Worm (Caenorhabditis elegans) whole organism, L4 larva: ENCODE results near the gene Y10G11A.1.

ENCODE experiments used
- D1046.2 ChIP-seq: fragments of 200-800 bp; sonication (Bioruptor generic); IDR thresholded peaks from 2 replicates; pipeline ENCODE4 v1.3.6; 2022; ENCODE audit warnings: missing genetic modification characterization, missing compliant biosample characterization
- F10B5.3 ChIP-seq: sonication (generic microtip); optimal IDR thresholded peaks from 2 replicates; lab custom pipeline; 2016; ENCODE audit warnings: mild to moderate bottlenecking, missing genetic modification characterization, missing compliant biosample characterization
- F26F4.8 ChIP-seq: fragments of 200-800 bp; sonication (Bioruptor generic); conservative IDR thresholded peaks from 2 replicates; pipeline ENCODE4 v1.3.6; 2022; ENCODE audit warnings: missing genetic modification characterization, missing compliant biosample characterization
- R02D3.7 ChIP-seq: fragments of 150-350 bp; sonication (generic microtip); optimal IDR thresholded peaks from 3 replicates; lab custom pipeline; 2014; ENCODE audit warnings: missing biosample characterization, missing genetic modification characterization
- T20F7.1 ChIP-seq: fragments of 200-800 bp; sonication (Bioruptor generic); optimal IDR thresholded peaks from 2 replicates; lab custom pipeline; 2018; ENCODE audit warnings: mild to moderate bottlenecking, missing genetic modification characterization, missing compliant biosample characterization
- T26A8.4 ChIP-seq: fragments of 200-800 bp; sonication (Bioruptor generic); IDR thresholded peaks from 2 replicates; pipeline ENCODE4 v1.3.6; 2022; ENCODE audit warnings: missing genetic modification characterization, missing compliant biosample characterization
- ZK546.5 ChIP-seq, 2 experiments: sonication (generic microtip); optimal IDR thresholded peaks; 2 replicates each; lab custom pipeline; 2017; ENCODE audit warnings: missing biosample characterization in 2 of 2, missing genetic modification characterization in 2 of 2
- aha-1 ChIP-seq: fragments of 150-350 bp; peaks from one replicate; lab custom pipeline; 2014; ENCODE audit warnings: missing biosample characterization, missing genetic modification characterization
- aly-2 ChIP-seq: sonication (generic microtip); optimal IDR thresholded peaks from 2 replicates; lab custom pipeline; 2018; ENCODE audit warnings: missing biosample characterization, missing genetic modification characterization
- ama-1 ChIP-seq: fragments of 150-350 bp; optimal IDR thresholded peaks from 2 replicates; lab custom pipeline; 2014; ENCODE audit warnings: inconsistent platforms, mixed read lengths
- attf-4 ChIP-seq: sonication (generic microtip); optimal IDR thresholded peaks from 3 replicates; lab custom pipeline; 2017; ENCODE audit warnings: missing biosample characterization, missing genetic modification characterization
- ceh-28 ChIP-seq: fragments of 150-350 bp; optimal IDR thresholded peaks from 2 replicates; lab custom pipeline; 2014; ENCODE audit warnings: missing biosample characterization, missing genetic modification reagents, missing genetic modification characterization
- ceh-62 ChIP-seq: sonication (generic microtip); optimal IDR thresholded peaks from 2 replicates; lab custom pipeline; 2017; ENCODE audit warnings: missing biosample characterization, missing genetic modification characterization
- ceh-82 ChIP-seq: sonication (generic microtip); optimal IDR thresholded peaks from 2 replicates; lab custom pipeline; 2017; ENCODE audit warnings: missing biosample characterization, missing genetic modification characterization
- daf-19 ChIP-seq: fragments of 200-800 bp; sonication (Bioruptor generic); conservative IDR thresholded peaks from 2 replicates; pipeline ENCODE4 v1.3.6; 2022; ENCODE audit warnings: missing genetic modification characterization, missing compliant biosample characterization
- daf-8 ChIP-seq: fragments of 200-800 bp; sonication (Bioruptor generic); IDR thresholded peaks from 2 replicates; pipeline ENCODE4 v1.3.6; 2022; ENCODE audit warnings: missing genetic modification characterization, missing compliant biosample characterization
- dpl-1 ChIP-seq: fragments of 150-350 bp; optimal IDR thresholded peaks from 2 replicates; lab custom pipeline; 2014; ENCODE audit warnings: missing biosample characterization, missing genetic modification reagents, missing genetic modification characterization
- dve-1 ChIP-seq: sonication (generic microtip); optimal IDR thresholded peaks from 2 replicates; lab custom pipeline; 2017; ENCODE audit warnings: antibody characterized with exemption, mild to moderate bottlenecking, missing genetic modification characterization, missing compliant biosample characterization; ENCODE audit not compliant: insufficient read depth
- hif-1 ChIP-seq, 2 experiments: sonication (generic microtip); optimal IDR thresholded peaks; 2 replicates each; lab custom pipeline; 2016 to 2017; ENCODE audit warnings: missing compliant biosample characterization in 2 of 2, missing genetic modification characterization in 2 of 2, missing genetic modification reagents in 2 of 2, missing genotype in 2 of 2, mild to moderate bottlenecking in 1 of 2
- hlh-11 ChIP-seq: fragments of 200-800 bp; sonication (Bioruptor generic); optimal IDR thresholded peaks from 2 replicates; lab custom pipeline; 2018; ENCODE audit warnings: mild to moderate bottlenecking, missing genetic modification characterization, missing compliant biosample characterization
- jun-1 ChIP-seq: fragments of 150-350 bp; optimal IDR thresholded peaks from 2 replicates; lab custom pipeline; 2014; ENCODE audit warnings: missing biosample characterization, missing genetic modification reagents, missing genetic modification characterization
- lim-7 ChIP-seq: fragments of 200-800 bp; sonication (Bioruptor generic); IDR thresholded peaks from 2 replicates; pipeline ENCODE4 v1.3.6; 2022; ENCODE audit warnings: missing genetic modification characterization, missing compliant biosample characterization
- lin-13 ChIP-seq: fragments of 150-350 bp; optimal IDR thresholded peaks from 2 replicates; lab custom pipeline; 2014; ENCODE audit warnings: missing biosample characterization, missing genetic modification reagents, missing genetic modification characterization
- lin-29 ChIP-seq: fragments of 200-800 bp; sonication (Bioruptor generic); IDR thresholded peaks from 2 replicates; pipeline ENCODE4 v1.3.6; 2022; ENCODE audit warnings: missing genetic modification reagents, missing genetic modification characterization, missing compliant biosample characterization
- lin-38 ChIP-seq: fragments of 200-800 bp; sonication (Bioruptor generic); IDR thresholded peaks from 2 replicates; pipeline ENCODE4 v1.3.6; 2022; ENCODE audit warnings: missing genetic modification reagents, missing genetic modification characterization, missing compliant biosample characterization
- lin-39 ChIP-seq: fragments of 150-350 bp; optimal IDR thresholded peaks from 2 replicates; lab custom pipeline; 2014; ENCODE audit warnings: missing biosample characterization, missing genetic modification reagents, missing genetic modification characterization
- madf-5 ChIP-seq, 2 experiments: fragments of 200-800 bp; sonication (Bioruptor generic); IDR thresholded peaks; 2 replicates each; pipeline ENCODE4 v1.3.6; 2022; ENCODE audit warnings: missing compliant biosample characterization in 2 of 2, missing genetic modification characterization in 2 of 2
- madf-9 ChIP-seq: fragments of 200-800 bp; sonication (Bioruptor generic); conservative IDR thresholded peaks from 2 replicates; pipeline ENCODE4 v1.3.6; 2022; ENCODE audit warnings: missing genetic modification reagents, missing genetic modification characterization, missing compliant biosample characterization
- mdl-1 ChIP-seq, 2 experiments: fragments of 150-350 bp in 1 of 2; sonication (generic microtip) in 1 of 2; optimal IDR thresholded peaks; 2 replicates each; lab custom pipeline; 2014 to 2017; ENCODE audit warnings: missing biosample characterization in 2 of 2, missing genetic modification characterization in 2 of 2
- mdt-29 ChIP-seq: fragments of 200-800 bp; sonication (Bioruptor generic); IDR thresholded peaks from 2 replicates; pipeline ENCODE4 v1.3.6; 2022; ENCODE audit warnings: missing genetic modification reagents, missing genetic modification characterization, missing compliant biosample characterization
- mep-1 ChIP-seq: fragments of 150-350 bp; sonication (generic microtip); optimal IDR thresholded peaks from 3 replicates; lab custom pipeline; 2014; ENCODE audit warnings: missing biosample characterization, missing genetic modification characterization
- mes-2 ChIP-seq: sonication (generic microtip); optimal IDR thresholded peaks from 2 replicates; lab custom pipeline; 2016; ENCODE audit warnings: missing genotype, mild to moderate bottlenecking, missing genetic modification characterization, missing compliant biosample characterization; ENCODE audit not compliant: poor library complexity, severe bottlenecking
- mxl-2 ChIP-seq: fragments of 200-800 bp; sonication (Bioruptor generic); conservative IDR thresholded peaks from 2 replicates; pipeline ENCODE4 v1.3.6; 2022; ENCODE audit warnings: missing genetic modification reagents, missing genetic modification characterization, missing compliant biosample characterization
- mxl-3 ChIP-seq: fragments of 200-800 bp; sonication (Bioruptor generic); optimal IDR thresholded peaks from 2 replicates; lab custom pipeline; 2018; ENCODE audit warnings: mild to moderate bottlenecking, missing genetic modification characterization, missing compliant biosample characterization
- nhr-102 ChIP-seq: sonication (generic microtip); optimal IDR thresholded peaks from 2 replicates; lab custom pipeline; 2016; ENCODE audit warnings: mild to moderate bottlenecking, missing genetic modification characterization, moderate library complexity, missing compliant biosample characterization
- nhr-237 ChIP-seq: sonication (generic microtip); optimal IDR thresholded peaks from 2 replicates; lab custom pipeline; 2017; ENCODE audit warnings: missing biosample characterization, missing genetic modification characterization
- nhr-41 ChIP-seq: fragments of 200-800 bp; sonication (Bioruptor generic); IDR thresholded peaks from 2 replicates; pipeline ENCODE4 v1.3.6; 2022; ENCODE audit warnings: missing genetic modification reagents, missing genetic modification characterization, missing compliant biosample characterization
- nhr-42 ChIP-seq: fragments of 200-800 bp; sonication (Bioruptor generic); IDR thresholded peaks from 2 replicates; pipeline ENCODE4 v1.3.6; 2022; ENCODE audit warnings: missing genetic modification characterization, missing compliant biosample characterization
- nhr-6 ChIP-seq: fragments of 150-350 bp; optimal IDR thresholded peaks from 2 replicates; lab custom pipeline; 2014; ENCODE audit warnings: missing biosample characterization, missing genetic modification characterization
- nhr-76 ChIP-seq: fragments of 150-350 bp; optimal IDR thresholded peaks from 2 replicates; lab custom pipeline; 2014; ENCODE audit warnings: missing biosample characterization, missing genetic modification characterization
- nhr-77 ChIP-seq: fragments of 150-350 bp; optimal IDR thresholded peaks from 2 replicates; lab custom pipeline; 2014; ENCODE audit warnings: missing biosample characterization, missing genetic modification characterization
- rbr-2 ChIP-seq: sonication (generic microtip); optimal IDR thresholded peaks from 2 replicates; lab custom pipeline; 2016; ENCODE audit warnings: missing genotype, missing genetic modification characterization, missing compliant biosample characterization
- sdz-12 ChIP-seq: fragments of 200-800 bp; sonication (Bioruptor generic); optimal IDR thresholded peaks from 2 replicates; lab custom pipeline; 2018; ENCODE audit warnings: mild to moderate bottlenecking, missing genetic modification characterization, missing compliant biosample characterization
- set-16 ChIP-seq: fragments of 200-800 bp; sonication (Bioruptor generic); IDR thresholded peaks from 2 replicates; pipeline ENCODE4 v1.3.6; 2022; ENCODE audit warnings: missing genetic modification reagents, missing genetic modification characterization, missing compliant biosample characterization
- spr-3 ChIP-seq: fragments of 200-800 bp; sonication (Bioruptor generic); optimal IDR thresholded peaks from 2 replicates; lab custom pipeline; 2018; ENCODE audit warnings: mild to moderate bottlenecking, missing genetic modification characterization, missing compliant biosample characterization
- unc-62 ChIP-seq, 3 experiments: fragments of 150-350 bp in 1 of 3; sonication (generic microtip); optimal IDR thresholded peaks in 2 of 3; peaks in 1 of 3; 1 replicate in 1 of 3; 2 replicates in 2 of 3; lab custom pipeline; 2014 to 2017; ENCODE audit warnings: missing biosample characterization in 3 of 3, missing genetic modification characterization in 3 of 3, missing genetic modification reagents in 3 of 3, missing genotype in 1 of 3
- zfp-2 ChIP-seq: sonication (generic microtip); optimal IDR thresholded peaks from 2 replicates; lab custom pipeline; 2016; ENCODE audit warnings: mild to moderate bottlenecking, missing genetic modification characterization, missing compliant biosample characterization
- zip-2 ChIP-seq: fragments of 150-350 bp; optimal IDR thresholded peaks from 2 replicates; lab custom pipeline; 2014; ENCODE audit warnings: missing biosample characterization, missing genetic modification characterization
- ztf-11 ChIP-seq: fragments of 150-350 bp; optimal IDR thresholded peaks from 2 replicates; lab custom pipeline; 2014; ENCODE audit warnings: missing biosample characterization, missing genetic modification characterization

Gene Y10G11A.1

DNA sequence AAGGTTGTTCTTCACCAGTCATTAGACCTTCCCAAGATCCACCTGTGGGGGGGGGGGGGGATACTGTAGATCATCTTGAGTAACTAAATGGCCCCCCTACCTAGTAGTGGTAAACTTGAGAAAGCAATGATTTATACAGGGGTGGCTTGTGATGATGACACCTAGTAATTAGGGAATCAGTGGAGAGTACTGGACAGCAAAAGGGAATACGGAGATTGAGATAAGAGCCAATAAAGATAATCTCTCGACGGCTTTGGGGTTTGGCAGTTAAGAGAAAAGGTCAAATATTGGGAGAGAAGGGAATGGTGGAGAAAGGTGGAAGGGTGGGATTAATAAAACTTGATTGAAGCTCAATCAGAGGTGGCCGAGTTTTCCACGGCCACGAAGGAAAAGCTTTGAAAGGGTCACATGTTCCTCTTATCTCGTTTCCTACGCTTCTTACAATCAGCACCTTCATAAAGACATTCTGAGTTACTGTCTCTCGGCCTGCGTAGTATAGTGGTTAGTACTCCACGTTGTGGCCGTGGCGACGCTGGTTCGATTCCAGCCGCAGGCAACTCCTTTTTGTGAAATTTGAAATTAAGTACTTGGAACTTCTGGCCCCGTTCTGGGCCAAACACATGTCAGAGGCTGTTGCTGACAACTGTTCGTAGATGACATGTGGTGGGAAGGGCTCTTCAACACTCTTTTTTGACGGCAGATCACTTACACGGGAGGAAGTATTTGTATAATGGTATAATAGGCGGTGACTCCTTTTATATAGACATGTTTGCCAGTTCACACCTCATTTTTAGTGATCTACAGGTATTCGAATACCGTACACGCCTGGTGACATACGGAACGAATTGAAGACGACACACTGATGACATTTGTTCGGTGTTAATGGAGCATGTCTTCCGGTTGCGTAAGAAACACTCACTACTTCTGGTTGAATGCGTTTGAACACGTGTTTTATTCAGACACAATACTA is 23.7 kb upstream of the Y10G11A.1 start (continued):
- TF ChIP-seq lin-13 (peak; percentile 84), lin-39 (tag; lab: Kevin White, UChicago) (no peak), ama-1 (lab: Kevin White, UChicago) (no peak), dpl-1 (GFP tag; lab: Kevin White, UChicago) (no peak), dve-1 (tag; lab: Kevin White, UChicago) (peak; percentile 38), nhr-42 (no peak; the same call in 1 of the 2 replicates), nhr-41 (GFP tag; lab: Robert Waterston, UW) (no peak), mdl-1 (tag; optimal IDR thresholded peaks at IDR 0.05; lab: Kevin White, UChicago) (no peak), sdz-12 (GFP tag; lab: Kevin White, UChicago) (no peak), ZK546.5 (tag; optimal IDR thresholded peaks at IDR 0.05; lab: Kevin White, UChicago) (no peak), aha-1 (tag; lab: Kevin White, UChicago) (peak; percentile 29), hlh-11 (peak; percentile 40), daf-8 (GFP tag; lab: Robert Waterston, UW) (0 out of 2 replicates have a peak, but pooled peaks have one; percentile 35), R02D3.7 (no peak), nhr-76 (tag; lab: Kevin White, UChicago) (no peak), hif-1 (tag; optimal IDR thresholded peaks at IDR 0.05; lab: Kevin White, UChicago) (peak in 1 of 2 experiments; percentile 26), mes-2 (tag; lab: Kevin White, UChicago) (peak; percentile 63), spr-3 (GFP tag; lab: Kevin White, UChicago) (no peak), madf-9 (GFP tag; lab: Robert Waterston, UW) (peak; percentile 81), nhr-6 (tag; lab: Kevin White, UChicago) (peak; percentile 48), unc-62 (GFP tag; optimal IDR thresholded peaks at IDR 0.05 in 1 of 2; lab: Kevin White, UChicago) (peak in 1 of 2 experiments; percentile 69), unc-62 (tag; optimal IDR thresholded peaks at IDR 0.05; lab: Kevin White, UChicago) (no peak), lim-7 (GFP tag; lab: Robert Waterston, UW) (peak; percentile 92), daf-19 (GFP tag; lab: Robert Waterston, UW) (no peak), ceh-28 (tag; lab: Kevin White, UChicago) (no peak), jun-1 (tag; lab: Kevin White, UChicago) (no peak), rbr-2 (peak; percentile 43), nhr-237 (no peak), aly-2 (tag; lab: Kevin White, UChicago) (no peak), ceh-82 (tag; lab: Kevin White, UChicago) (no peak), T20F7.1 (no peak), nhr-77 (tag; lab: Kevin White, UChicago) (no peak), attf-4 (tag; lab: Kevin White, UChicago) (no peak), T26A8.4 (GFP tag; lab: Robert Waterston, UW) (peak; percentile 68), zfp-2 (tag; lab: Kevin White, UChicago) (no peak), nhr-102 (peak; percentile 69), F10B5.3 (no peak), mdt-29 (GFP tag; lab: Robert Waterston, UW) (peak; percentile 61), ceh-62 (tag; lab: Kevin White, UChicago) (no peak), set-16 (GFP tag; lab: Robert Waterston, UW) (no peak), madf-5 (GFP tag; IDR thresholded peaks at IDR 0.05; lab: Robert Waterston, UW) (peak; percentile 71 to 86; a peak in 2 of 4 replicates), mxl-3 (peak; percentile 53), lin-38 (GFP tag; lab: Robert Waterston, UW) (peak; percentile 83), mxl-2 (0 out of 2 replicates have a peak, but pooled peaks have one; percentile 33), zip-2 (tag; lab: Kevin White, UChicago) (peak; percentile 19), lin-29 (GFP tag; lab: Robert Waterston, UW) (no peak), ztf-11 (tag; lab: Kevin White, UChicago) (no peak), D1046.2 (GFP tag; lab: Robert Waterston, UW) (peak; percentile 75; the same call in 1 of the 2 replicates), F26F4.8 (GFP tag; lab: Robert Waterston, UW) (peak; percentile 79), mep-1 (peak; percentile 16)
